Worm (Caenorhabditis elegans) whole organism, young adult: ENCODE results near the gene wdr-37.

Experiments used
- nfyb-1 ChIP-seq: fragments of 200-800 bp; sonication (Bioruptor generic); IDR thresholded peaks from 2 replicates; pipeline ENCODE4 v1.3.6; 2022; ENCODE audit warnings: missing genetic modification reagents, missing genetic modification characterization, missing compliant biosample characterization
- nhr-80 ChIP-seq: sonication (generic microtip); optimal IDR thresholded peaks from 2 replicates; lab custom pipeline; 2016; ENCODE audit warnings: missing genetic modification characterization, missing compliant biosample characterization

ce11 chrIII:5614648-5615047, 14.8 kb upstream of the wdr-37 start, which contains the start of gene basl-1:
- no peak for TF ChIP-seq nfyb-1
- TF ChIP-seq nhr-80 = no peak
